Fruit fly (Drosophila melanogaster) whole organism, embryonic: ENCODE data around the gene Src64B.
A peak's percentile ranks its signal among the peaks of the same experiment; 100 is the strongest.

Source experiments
- Abd-B ChIP-seq: fragments of 200-800 bp; sonication (Bioruptor generic); optimal IDR thresholded peaks from 2 replicates; lab custom pipeline; 2018; ENCODE audit warnings: missing biosample characterization, mild to moderate bottlenecking, missing genetic modification characterization, moderate library complexity
- CG10543 ChIP-seq: fragments of 200-800 bp; sonication (Bioruptor generic); optimal IDR thresholded peaks from 3 replicates; lab custom pipeline; 2017; ENCODE audit warnings: missing biosample characterization, mild to moderate bottlenecking, missing genetic modification characterization, moderate library complexity
- CG12071 ChIP-seq: fragments of 200-800 bp; sonication (Bioruptor generic); optimal IDR thresholded peaks from 3 replicates; lab custom pipeline; 2018; ENCODE audit warnings: missing biosample characterization, mild to moderate bottlenecking, missing genetic modification characterization
- CG14014 ChIP-seq: fragments of 200-800 bp; sonication (Bioruptor generic); IDR thresholded peaks from 2 replicates; pipeline ENCODE4 v1.3.6; 2022; ENCODE audit warnings: missing biosample characterization, missing genetic modification characterization
- CG15269 ChIP-seq: fragments of 200-800 bp; sonication (Bioruptor generic); optimal IDR thresholded peaks from 2 replicates; lab custom pipeline; 2018; ENCODE audit warnings: missing biosample characterization, mild to moderate bottlenecking, missing genetic modification characterization, moderate library complexity
- CG1647 ChIP-seq: fragments of 200-800 bp; sonication (Bioruptor generic); optimal IDR thresholded peaks from 3 replicates; lab custom pipeline; 2016; ENCODE audit warnings: missing biosample characterization, missing genetic modification characterization
- CG16815 ChIP-seq: fragments of 200-800 bp; sonication (Bioruptor generic); optimal IDR thresholded peaks from 3 replicates; lab custom pipeline; 2017; ENCODE audit warnings: missing biosample characterization, mild to moderate bottlenecking, missing genetic modification characterization
- CG17359 ChIP-seq: fragments of 200-800 bp; sonication (Bioruptor generic); optimal IDR thresholded peaks from 3 replicates; lab custom pipeline; 2018; ENCODE audit warnings: missing biosample characterization, mild to moderate bottlenecking, missing genetic modification characterization, moderate library complexity
- CG17912 ChIP-seq: fragments of 200-800 bp; sonication (Bioruptor generic); optimal IDR thresholded peaks from 2 replicates; lab custom pipeline; 2018; ENCODE audit warnings: missing biosample characterization, mild to moderate bottlenecking, missing genetic modification characterization
- CG31224 ChIP-seq: fragments of 200-800 bp; sonication (Bioruptor generic); IDR thresholded peaks from 2 replicates; pipeline ENCODE4 v1.3.6; 2022; ENCODE audit warnings: missing biosample characterization, missing genetic modification characterization
- CG3281 ChIP-seq: fragments of 200-800 bp; sonication (Bioruptor generic); optimal IDR thresholded peaks from 3 replicates; lab custom pipeline; 2017; ENCODE audit warnings: missing biosample characterization, mild to moderate bottlenecking, missing genetic modification characterization
- CG33557 ChIP-seq: fragments of 200-800 bp; sonication (Bioruptor generic); optimal IDR thresholded peaks from 2 replicates; lab custom pipeline; 2019; ENCODE audit warnings: missing biosample characterization, mild to moderate bottlenecking, missing genetic modification characterization, moderate library complexity
- CG34376 ChIP-seq: fragments of 200-800 bp; sonication (Bioruptor generic); optimal IDR thresholded peaks from 2 replicates; lab custom pipeline; 2018; ENCODE audit warnings: missing biosample characterization, mild to moderate bottlenecking, missing genetic modification characterization
- CG42726 ChIP-seq: fragments of 200-800 bp; sonication (Bioruptor generic); IDR thresholded peaks from 2 replicates; pipeline ENCODE4 v1.3.6; 2022; ENCODE audit warnings: missing biosample characterization, missing genetic modification characterization; ENCODE audit not compliant: partially characterized antibody
- CG4730 ChIP-seq: fragments of 200-800 bp; sonication (Bioruptor generic); IDR thresholded peaks from 2 replicates; pipeline ENCODE4 v1.3.6; 2022; ENCODE audit warnings: missing biosample characterization, missing genetic modification characterization
- CG4820 ChIP-seq: fragments of 200-800 bp; sonication (Bioruptor generic); optimal IDR thresholded peaks from 3 replicates; lab custom pipeline; 2016; ENCODE audit warnings: missing biosample characterization, missing genetic modification characterization
- CG4854 ChIP-seq: fragments of 200-800 bp; sonication (Bioruptor generic); optimal IDR thresholded peaks from 2 replicates; lab custom pipeline; 2016; ENCODE audit warnings: missing biosample characterization, missing genetic modification characterization, inconsistent platforms
- CG7556 ChIP-seq: fragments of 200-800 bp; sonication (Bioruptor generic); optimal IDR thresholded peaks from 2 replicates; lab custom pipeline; 2017; ENCODE audit warnings: missing biosample characterization, mild to moderate bottlenecking, missing genetic modification characterization
- CG7745 ChIP-seq: fragments of 200-800 bp; sonication (Bioruptor generic); optimal IDR thresholded peaks from 2 replicates; lab custom pipeline; 2018; ENCODE audit warnings: missing biosample characterization, mild to moderate bottlenecking, missing genetic modification characterization, moderate library complexity
- CG7839 ChIP-seq: fragments of 200-800 bp; sonication (Bioruptor generic); optimal IDR thresholded peaks from 3 replicates; lab custom pipeline; 2018; ENCODE audit warnings: missing biosample characterization, mild to moderate bottlenecking, missing genetic modification characterization, moderate library complexity
- CG7987 ChIP-seq: fragments of 200-800 bp; sonication (Bioruptor generic); optimal IDR thresholded peaks from 2 replicates; lab custom pipeline; 2018; ENCODE audit warnings: missing biosample characterization, mild to moderate bottlenecking, missing genetic modification characterization, moderate library complexity
- CG8359 ChIP-seq: fragments of 200-800 bp; sonication (Bioruptor generic); optimal IDR thresholded peaks from 2 replicates; lab custom pipeline; 2017; ENCODE audit warnings: missing biosample characterization, mild to moderate bottlenecking, missing genetic modification characterization, borderline replicate concordance
- CTCF ChIP-seq: fragments of 200-800 bp; sonication (Bioruptor generic); optimal IDR thresholded peaks from 2 replicates; lab custom pipeline; 2017; ENCODE audit warnings: missing biosample characterization, mild to moderate bottlenecking, missing genetic modification characterization, moderate library complexity
- Fer3 ChIP-seq: fragments of 200-800 bp; sonication (Bioruptor generic); optimal IDR thresholded peaks from 2 replicates; lab custom pipeline; 2018; ENCODE audit warnings: missing biosample characterization, mild to moderate bottlenecking, missing genetic modification characterization, moderate library complexity
- Gsc ChIP-seq: fragments of 200-800 bp; sonication (Bioruptor generic); IDR thresholded peaks from 2 replicates; pipeline ENCODE4 v1.3.6; 2022; ENCODE audit warnings: missing biosample characterization, missing genetic modification characterization
- MESR4 ChIP-seq: fragments of 200-800 bp; sonication (Bioruptor generic); optimal IDR thresholded peaks from 2 replicates; lab custom pipeline; 2018; ENCODE audit warnings: missing biosample characterization, mild to moderate bottlenecking, missing genetic modification characterization, moderate library complexity
- Nf-YC ChIP-seq: fragments of 200-800 bp; optimal IDR thresholded peaks from 3 replicates; lab custom pipeline; 2019; ENCODE audit warnings: missing biosample characterization, mild to moderate bottlenecking, missing genetic modification characterization, moderate library complexity
- Spps ChIP-seq: fragments of 200-800 bp; sonication (Bioruptor generic); optimal IDR thresholded peaks from 2 replicates; lab custom pipeline; 2018; ENCODE audit warnings: missing biosample characterization, mild to moderate bottlenecking, missing genetic modification characterization
- Ssrp ChIP-seq: fragments of 200-800 bp; sonication (Bioruptor generic); optimal IDR thresholded peaks from 2 replicates; lab custom pipeline; 2018; ENCODE audit warnings: missing biosample characterization, mild to moderate bottlenecking, missing genetic modification characterization, moderate library complexity
- TFAM ChIP-seq: fragments of 200-800 bp; sonication (Bioruptor generic); optimal IDR thresholded peaks from 2 replicates; lab custom pipeline; 2017; ENCODE audit warnings: missing biosample characterization, missing genetic modification characterization, inconsistent platforms
- bowl ChIP-seq: fragments of 200-800 bp; sonication (Bioruptor generic); IDR thresholded peaks from 2 replicates; pipeline ENCODE4 v1.3.6; 2022; ENCODE audit warnings: missing biosample characterization, missing genetic modification characterization
- br ChIP-seq: fragments of >200 bp; optimal IDR thresholded peaks from 2 replicates; lab custom pipeline; 2017
- cad ChIP-seq: fragments of >200 bp; optimal IDR thresholded peaks from 2 replicates; lab custom pipeline; 2017; ENCODE audit warnings: missing biosample characterization, missing genetic modification characterization
- caup ChIP-seq: fragments of 200-800 bp; sonication (Bioruptor generic); optimal IDR thresholded peaks from 3 replicates; lab custom pipeline; 2017; ENCODE audit warnings: missing biosample characterization, mild to moderate bottlenecking, missing genetic modification characterization, moderate library complexity; ENCODE audit not compliant: severe bottlenecking
- croc ChIP-seq: fragments of 200-800 bp; sonication (Bioruptor generic); conservative IDR thresholded peaks from 3 replicates; pipeline ENCODE4 v1.3.6; 2022; ENCODE audit warnings: missing biosample characterization, missing genetic modification characterization
- crp ChIP-seq, 2 experiments: fragments of 200-800 bp; sonication (Bioruptor generic); optimal IDR thresholded peaks; 2 replicates in 1 of 2; 3 replicates in 1 of 2; lab custom pipeline; 2017; ENCODE audit warnings: missing biosample characterization in 2 of 2, missing genetic modification characterization in 2 of 2, mild to moderate bottlenecking in 1 of 2, moderate library complexity in 1 of 2
- gem ChIP-seq: fragments of 200-800 bp; sonication (Bioruptor generic); optimal IDR thresholded peaks from 2 replicates; lab custom pipeline; 2019; ENCODE audit warnings: missing biosample characterization, mild to moderate bottlenecking, missing genetic modification characterization, moderate library complexity
- h ChIP-seq: fragments of >200 bp; optimal IDR thresholded peaks from 2 replicates; lab custom pipeline; 2017
- luna ChIP-seq: fragments of 200-800 bp; sonication (Bioruptor generic); optimal IDR thresholded peaks from 2 replicates; lab custom pipeline; 2016; ENCODE audit warnings: missing biosample characterization, missing genetic modification characterization
- nerfin-2 ChIP-seq: fragments of 200-800 bp; sonication (Bioruptor generic); IDR thresholded peaks from 2 replicates; pipeline ENCODE4 v1.3.6; 2022; ENCODE audit warnings: missing biosample characterization, missing genetic modification characterization; ENCODE audit not compliant: partially characterized antibody
- otp ChIP-seq: fragments of 200-800 bp; sonication (Bioruptor generic); IDR thresholded peaks from 3 replicates; pipeline ENCODE4, ENCODE4 v1.3.6; 2022; ENCODE audit warnings: missing biosample characterization, missing genetic modification characterization
- psq ChIP-seq: fragments of 200-800 bp; sonication (Bioruptor generic); optimal IDR thresholded peaks from 2 replicates; lab custom pipeline; 2017; ENCODE audit warnings: missing biosample characterization, missing genetic modification characterization
- pzg ChIP-seq: fragments of 200-800 bp; sonication (Bioruptor generic); optimal IDR thresholded peaks from 3 replicates; lab custom pipeline; 2018; ENCODE audit warnings: missing biosample characterization, mild to moderate bottlenecking, missing genetic modification characterization, moderate library complexity
- sisA ChIP-seq: fragments of 200-800 bp; sonication (Bioruptor generic); IDR thresholded peaks from 2 replicates; pipeline ENCODE4 v1.3.6; 2022; ENCODE audit warnings: missing biosample characterization, missing genetic modification characterization
- slou ChIP-seq: fragments of 200-800 bp; sonication (Bioruptor generic); optimal IDR thresholded peaks from 3 replicates; lab custom pipeline; 2016; ENCODE audit warnings: missing biosample characterization, missing genetic modification characterization
- sna ChIP-seq: fragments of 200-800 bp; sonication (Bioruptor generic); IDR thresholded peaks from 2 replicates; pipeline ENCODE4 v1.3.6; 2022; ENCODE audit warnings: missing biosample characterization, missing genetic modification characterization; ENCODE audit not compliant: partially characterized antibody
- stwl ChIP-seq: fragments of 200-800 bp; sonication (Bioruptor generic); optimal IDR thresholded peaks from 3 replicates; lab custom pipeline; 2018; ENCODE audit warnings: missing biosample characterization, mild to moderate bottlenecking, missing genetic modification characterization, moderate library complexity
- tio ChIP-seq: fragments of 200-800 bp; sonication (Bioruptor generic); optimal IDR thresholded peaks from 2 replicates; lab custom pipeline; 2017; ENCODE audit warnings: missing biosample characterization, missing genetic modification characterization, inconsistent platforms
- tna ChIP-seq: fragments of 200-800 bp; sonication (Bioruptor generic); IDR thresholded peaks from 2 replicates; pipeline ENCODE4 v1.3.6; 2022; ENCODE audit warnings: missing biosample characterization, missing genetic modification characterization; ENCODE audit not compliant: partially characterized antibody
- ttk ChIP-seq: fragments of 200-800 bp; sonication (Bioruptor generic); IDR thresholded peaks from 2 replicates; pipeline ENCODE4 v2.1.2; 2022; ENCODE audit warnings: missing biosample characterization, missing genetic modification characterization
- tup ChIP-seq: fragments of 200-800 bp; sonication (Bioruptor generic); optimal IDR thresholded peaks from 2 replicates; lab custom pipeline; 2016; ENCODE audit warnings: missing biosample characterization, mild to moderate bottlenecking, missing genetic modification characterization, moderate library complexity
- twi ChIP-seq: fragments of 200-800 bp; optimal IDR thresholded peaks from 2 replicates; lab custom pipeline; 2019; ENCODE audit warnings: missing biosample characterization, mild to moderate bottlenecking, missing genetic modification characterization, moderate library complexity

Src64B gene

DNA sequence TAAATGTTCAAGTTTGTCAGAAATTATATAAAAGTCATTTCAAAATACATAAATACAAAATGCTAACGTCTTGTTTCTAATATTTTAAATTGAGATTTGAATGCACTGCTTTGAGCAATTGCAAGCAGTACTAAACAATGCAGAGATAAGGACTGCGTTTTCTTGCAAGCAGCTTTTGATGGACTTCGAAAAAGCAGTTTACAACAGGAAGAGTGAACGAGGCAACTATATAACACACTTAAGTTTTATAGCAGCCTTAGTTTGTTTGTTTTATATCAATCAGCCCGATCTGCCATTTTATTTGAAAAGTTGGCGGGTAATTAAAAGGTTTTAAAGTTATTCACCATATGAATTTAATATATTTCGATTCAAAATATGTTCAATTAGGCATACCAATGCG is 72.6 kb downstream of the Src64B start (continued):
- no peak for TF ChIP-seq CG42726 (GFP tag; lab: Robert Waterston, UW)
- no peak for TF ChIP-seq CG16815 (GFP tag; lab: Kevin White, UChicago)
- TF ChIP-seq gem (tag; lab: Kevin White, UChicago), result no peak
- TF ChIP-seq Gsc (GFP tag; lab: Robert Waterston, UW), result no peak
- no peak for TF ChIP-seq otp (GFP tag; lab: Robert Waterston, UW)
- TF ChIP-seq nerfin-2 (GFP tag; lab: Robert Waterston, UW), result no peak
- no peak for TF ChIP-seq Nf-YC (tag; lab: Kevin White, UChicago)
- TF ChIP-seq Ssrp, result peak; percentile 21
- no peak for TF ChIP-seq Fer3 (tag; lab: Kevin White, UChicago)
- no peak for TF ChIP-seq CG33557 (GFP tag; lab: Kevin White, UChicago)
- peak; percentile 15 for TF ChIP-seq CG7839 (tag; lab: Kevin White, UChicago)
- no peak for TF ChIP-seq CG1647 (GFP tag; lab: Kevin White, UChicago)
- peak; percentile 4; the same call in 1 of the 2 replicates for TF ChIP-seq sisA (GFP tag; lab: Robert Waterston, UW)
- peak; percentile 16 for TF ChIP-seq slou (GFP tag; lab: Kevin White, UChicago)
- no peak for TF ChIP-seq CG4730 (GFP tag; lab: Robert Waterston, UW)
- TF ChIP-seq tna (GFP tag; lab: Robert Waterston, UW), result no peak
- no peak for TF ChIP-seq CG4854 (GFP tag; lab: Kevin White, UChicago)
- no peak for TF ChIP-seq CG7745
- TF ChIP-seq luna (GFP tag; lab: Kevin White, UChicago), result no peak
- TF ChIP-seq crp (GFP tag; optimal IDR thresholded peaks at IDR 0.05; lab: Kevin White, UChicago), result no peak
- no peak for TF ChIP-seq tio (GFP tag; lab: Kevin White, UChicago)
- no peak for TF ChIP-seq CG34376
- TF ChIP-seq tup (GFP tag; lab: Kevin White, UChicago), result no peak
- TF ChIP-seq psq (GFP tag; lab: Kevin White, UChicago), result no peak
- no peak for TF ChIP-seq ttk
- TF ChIP-seq sna (GFP tag; lab: Robert Waterston, UW), result no peak
- TF ChIP-seq Abd-B (GFP tag; lab: Kevin White, UChicago), result peak; percentile 91
- no peak for TF ChIP-seq bowl
- no peak for TF ChIP-seq CG17912 (GFP tag; lab: Kevin White, UChicago)
- TF ChIP-seq CG10543 (GFP tag; lab: Kevin White, UChicago), result no peak
- TF ChIP-seq CG12071 (GFP tag; lab: Kevin White, UChicago), result no peak
- TF ChIP-seq MESR4 (GFP tag; lab: Kevin White, UChicago), result no peak
- TF ChIP-seq twi, result peak; percentile 31
- peak; percentile 99 for TF ChIP-seq stwl
- no peak for TF ChIP-seq croc (GFP tag; lab: Robert Waterston, UW)
- TF ChIP-seq CTCF, result peak; percentile 7
- no peak for TF ChIP-seq CG17359
- no peak for TF ChIP-seq CG7556 (GFP tag; lab: Kevin White, UChicago)
- TF ChIP-seq cad, result no peak
- no peak for TF ChIP-seq CG8359
- no peak for TF ChIP-seq h (lab: Kevin White, UChicago)
- no peak for TF ChIP-seq TFAM
- TF ChIP-seq CG4820, result no peak
- TF ChIP-seq br (lab: Kevin White, UChicago), result no peak
- no peak for TF ChIP-seq Spps
- TF ChIP-seq caup, result no peak
- no peak for TF ChIP-seq CG14014
- TF ChIP-seq CG31224 (GFP tag; lab: Robert Waterston, UW), result no peak
- TF ChIP-seq pzg (GFP tag; lab: Kevin White, UChicago), result peak; percentile 60
- TF ChIP-seq CG7987, result no peak
- TF ChIP-seq CG15269 (tag; lab: Kevin White, UChicago), result no peak
- no peak for TF ChIP-seq CG3281 (GFP tag; lab: Kevin White, UChicago)
